Fruit fly (Drosophila melanogaster) whole organism, embryonic: ENCODE data around the gene CG7789.
A peak's percentile ranks its signal among the peaks of the same experiment; 100 is the strongest.

Source experiments
- Atf6 ChIP-seq: fragments of 200-800 bp; sonication (Bioruptor generic); IDR thresholded peaks from 2 replicates; pipeline ENCODE4 v1.3.6; 2022; ENCODE audit warnings: missing biosample characterization, missing genetic modification characterization
- Blimp-1 ChIP-seq: fragments of 200-800 bp; sonication (Bioruptor generic); optimal IDR thresholded peaks from 3 replicates; lab custom pipeline; 2018; ENCODE audit warnings: missing biosample characterization, missing genetic modification characterization, mild to moderate bottlenecking, moderate library complexity, missing genetic modification reagents
- CG10366 ChIP-seq: fragments of 200-800 bp; sonication (Bioruptor generic); IDR thresholded peaks from 2 replicates; pipeline ENCODE4 v1.3.6; 2022; ENCODE audit warnings: missing biosample characterization, missing genetic modification characterization
- CG10462 ChIP-seq: fragments of 200-800 bp; sonication (Bioruptor generic); optimal IDR thresholded peaks from 2 replicates; lab custom pipeline; 2016; ENCODE audit warnings: missing biosample characterization, missing genetic modification characterization
- CG11560 ChIP-seq: fragments of 200-800 bp; sonication (Bioruptor generic); IDR thresholded peaks from 3 replicates; pipeline ENCODE4 v1.3.6; 2022; ENCODE audit warnings: missing biosample characterization, missing genetic modification characterization
- CG15269 ChIP-seq: fragments of 200-800 bp; sonication (Bioruptor generic); optimal IDR thresholded peaks from 2 replicates; lab custom pipeline; 2018; ENCODE audit warnings: missing biosample characterization, mild to moderate bottlenecking, missing genetic modification characterization, moderate library complexity
- CG1602 ChIP-seq: fragments of 200-800 bp; sonication (Bioruptor generic); optimal IDR thresholded peaks from 3 replicates; lab custom pipeline; 2016; ENCODE audit warnings: missing biosample characterization, missing genetic modification characterization
- CG17361 ChIP-seq: fragments of 200-800 bp; sonication (Bioruptor generic); IDR thresholded peaks from 3 replicates; pipeline ENCODE4 v1.3.6; 2022; ENCODE audit warnings: missing biosample characterization, missing genetic modification characterization
- CG17802 ChIP-seq: fragments of 200-800 bp; sonication (Bioruptor generic); optimal IDR thresholded peaks from 2 replicates; lab custom pipeline; 2018; ENCODE audit warnings: missing biosample characterization, mild to moderate bottlenecking, missing genetic modification characterization, moderate library complexity
- CG30020 ChIP-seq: fragments of 200-800 bp; optimal IDR thresholded peaks from 2 replicates; lab custom pipeline; 2019; ENCODE audit warnings: missing biosample characterization, mild to moderate bottlenecking, missing genetic modification characterization, moderate library complexity
- CG3281 ChIP-seq: fragments of 200-800 bp; sonication (Bioruptor generic); optimal IDR thresholded peaks from 3 replicates; lab custom pipeline; 2017; ENCODE audit warnings: missing biosample characterization, mild to moderate bottlenecking, missing genetic modification characterization
- CG34422 ChIP-seq: fragments of 200-800 bp; sonication (Bioruptor generic); IDR thresholded peaks from 3 replicates; pipeline ENCODE4 v1.3.6; 2022; ENCODE audit warnings: missing biosample characterization, missing genetic modification characterization
- CG4360 ChIP-seq: fragments of 200-800 bp; sonication (Bioruptor generic); IDR thresholded peaks from 2 replicates; pipeline ENCODE4 v1.3.6; 2022; ENCODE audit warnings: missing biosample characterization, missing genetic modification characterization
- CG4854 ChIP-seq: fragments of 200-800 bp; sonication (Bioruptor generic); optimal IDR thresholded peaks from 2 replicates; lab custom pipeline; 2016; ENCODE audit warnings: missing biosample characterization, missing genetic modification characterization, inconsistent platforms
- CG6175 ChIP-seq: fragments of 200-800 bp; sonication (Bioruptor generic); IDR thresholded peaks from 3 replicates; pipeline ENCODE4 v1.3.6; 2022; ENCODE audit warnings: missing biosample characterization, missing genetic modification characterization
- CG8944 ChIP-seq: fragments of 200-800 bp; sonication (Bioruptor generic); optimal IDR thresholded peaks from 3 replicates; lab custom pipeline; 2016; ENCODE audit warnings: missing biosample characterization, missing genetic modification characterization
- CG9609 ChIP-seq: fragments of 200-800 bp; sonication (Bioruptor generic); optimal IDR thresholded peaks from 3 replicates; lab custom pipeline; 2016; ENCODE audit warnings: missing biosample characterization, missing genetic modification characterization
- CG9727 ChIP-seq: fragments of 200-800 bp; sonication (Bioruptor generic); optimal IDR thresholded peaks from 3 replicates; lab custom pipeline; 2017; ENCODE audit warnings: missing biosample characterization, mild to moderate bottlenecking, missing genetic modification characterization
- Gug ChIP-seq: fragments of 200-800 bp; sonication (Bioruptor generic); IDR thresholded peaks from 4 replicates; pipeline ENCODE4 v1.3.6; 2022; ENCODE audit warnings: missing biosample characterization, missing genetic modification characterization
- HLH4C ChIP-seq: fragments of 200-800 bp; sonication (Bioruptor generic); IDR thresholded peaks from 3 replicates; pipeline ENCODE4 v1.3.6; 2022; ENCODE audit warnings: missing biosample characterization, missing genetic modification characterization; ENCODE audit not compliant: partially characterized antibody
- Hey ChIP-seq: fragments of 200-800 bp; sonication (Bioruptor generic); optimal IDR thresholded peaks from 3 replicates; lab custom pipeline; 2018; ENCODE audit warnings: missing biosample characterization, mild to moderate bottlenecking, missing genetic modification characterization
- Hmr ChIP-seq: fragments of 200-800 bp; sonication (Bioruptor generic); optimal IDR thresholded peaks from 3 replicates; lab custom pipeline; 2017; ENCODE audit warnings: mild to moderate bottlenecking, missing biosample characterization, missing genetic modification reagents, missing genetic modification characterization
- Kr ChIP-seq: fragments of 200-800 bp; sonication (Bioruptor generic); optimal IDR thresholded peaks from 2 replicates; lab custom pipeline; 2017; ENCODE audit warnings: missing biosample characterization, mild to moderate bottlenecking, missing genetic modification characterization
- Mad ChIP-seq: fragments of 200-800 bp; sonication (Bioruptor generic); optimal IDR thresholded peaks from 2 replicates; lab custom pipeline; 2016; ENCODE audit warnings: missing biosample characterization, missing genetic modification characterization
- Meics ChIP-seq: fragments of 200-800 bp; sonication (Bioruptor generic); optimal IDR thresholded peaks from 2 replicates; lab custom pipeline; 2017; ENCODE audit warnings: missing biosample characterization, mild to moderate bottlenecking, missing genetic modification characterization
- NC2β ChIP-seq: fragments of 200-800 bp; sonication (Bioruptor generic); optimal IDR thresholded peaks from 2 replicates; lab custom pipeline; 2016; ENCODE audit warnings: missing biosample characterization, missing genetic modification characterization
- Oaz ChIP-seq: fragments of 200-800 bp; sonication (Bioruptor generic); IDR thresholded peaks from 2 replicates; pipeline ENCODE4 v1.3.6; 2022; ENCODE audit warnings: missing biosample characterization, missing genetic modification characterization
- Vsx1 ChIP-seq: fragments of 200-800 bp; sonication (Bioruptor generic); optimal IDR thresholded peaks from 2 replicates; lab custom pipeline; 2017; ENCODE audit warnings: missing biosample characterization, mild to moderate bottlenecking, missing genetic modification characterization, missing genetic modification reagents
- bab2 ChIP-seq: fragments of 200-800 bp; sonication (Bioruptor generic); optimal IDR thresholded peaks from 2 replicates; lab custom pipeline; 2016; ENCODE audit warnings: missing biosample characterization, missing genetic modification characterization
- cad ChIP-seq: fragments of >200 bp; optimal IDR thresholded peaks from 2 replicates; lab custom pipeline; 2017; ENCODE audit warnings: missing biosample characterization, missing genetic modification characterization
- chm ChIP-seq: fragments of 200-800 bp; sonication (Bioruptor generic); IDR thresholded peaks from 2 replicates; pipeline ENCODE4 v1.3.6; 2022; ENCODE audit warnings: missing biosample characterization, missing genetic modification characterization
- dimm ChIP-seq: fragments of 200-800 bp; sonication (Bioruptor generic); IDR thresholded peaks from 2 replicates; pipeline ENCODE4 v1.3.6; 2022; ENCODE audit warnings: missing biosample characterization, missing genetic modification characterization
- eve ChIP-seq, 2 experiments: fragments of >200 bp; optimal IDR thresholded peaks; 2 replicates each; lab custom pipeline; 2017; ENCODE audit warnings: missing biosample characterization in 2 of 2, missing genetic modification characterization in 2 of 2
- gro ChIP-seq: fragments of 200-800 bp; sonication (Bioruptor generic); optimal IDR thresholded peaks from 2 replicates; lab custom pipeline; 2016; ENCODE audit warnings: missing biosample characterization, missing genetic modification characterization
- insv ChIP-seq, 2 experiments: fragments of 200-800 bp; sonication (Bioruptor generic); optimal IDR thresholded peaks; 3 replicates each; lab custom pipeline; 2016 to 2018; ENCODE audit warnings: missing biosample characterization in 2 of 2, missing genetic modification characterization in 2 of 2
- nom ChIP-seq: fragments of 200-800 bp; sonication (Bioruptor generic); optimal IDR thresholded peaks from 2 replicates; lab custom pipeline; 2017; ENCODE audit warnings: missing biosample characterization, missing genetic modification characterization, mild to moderate bottlenecking, moderate library complexity, missing genetic modification reagents
- pb ChIP-seq: fragments of 200-800 bp; sonication (Bioruptor generic); optimal IDR thresholded peaks from 3 replicates; lab custom pipeline; 2016; ENCODE audit warnings: missing biosample characterization, missing genetic modification characterization
- pnt ChIP-seq: fragments of 200-800 bp; sonication (Bioruptor generic); optimal IDR thresholded peaks from 3 replicates; lab custom pipeline; 2016; ENCODE audit warnings: missing biosample characterization, missing genetic modification characterization
- pzg ChIP-seq: fragments of 200-800 bp; sonication (Bioruptor generic); optimal IDR thresholded peaks from 3 replicates; lab custom pipeline; 2018; ENCODE audit warnings: missing biosample characterization, mild to moderate bottlenecking, missing genetic modification characterization, moderate library complexity
- row ChIP-seq: fragments of 200-800 bp; sonication (Bioruptor generic); IDR thresholded peaks from 3 replicates; pipeline ENCODE4 v1.3.6; 2022; ENCODE audit warnings: missing biosample characterization, missing genetic modification characterization
- sc ChIP-seq, 3 experiments: fragments of >200 bp in 2 of 3; fragments of 200-800 bp in 1 of 3; sonication (Bioruptor generic) in 1 of 3; optimal IDR thresholded peaks; 2 replicates in 2 of 3; 3 replicates in 1 of 3; lab custom pipeline; 2017; ENCODE audit warnings: mild to moderate bottlenecking in 1 of 3, missing biosample characterization in 1 of 3, missing genetic modification characterization in 1 of 3, missing genetic modification reagents in 1 of 3
- slp2 ChIP-seq: fragments of 200-800 bp; sonication (Bioruptor generic); optimal IDR thresholded peaks from 2 replicates; lab custom pipeline; 2016; ENCODE audit warnings: missing biosample characterization, missing genetic modification characterization
- sna ChIP-seq: fragments of 200-800 bp; sonication (Bioruptor generic); IDR thresholded peaks from 2 replicates; pipeline ENCODE4 v1.3.6; 2022; ENCODE audit warnings: missing biosample characterization, missing genetic modification characterization; ENCODE audit not compliant: partially characterized antibody
- so ChIP-seq: fragments of 200-800 bp; sonication (Bioruptor generic); IDR thresholded peaks from 3 replicates; pipeline ENCODE4 v1.3.6; 2022; ENCODE audit warnings: missing biosample characterization, missing genetic modification characterization
- tgo ChIP-seq: fragments of 200-800 bp; sonication (Bioruptor generic); IDR thresholded peaks from 3 replicates; pipeline ENCODE4 v1.3.6; 2022; ENCODE audit warnings: missing biosample characterization, missing genetic modification characterization
- ttk ChIP-seq: fragments of 200-800 bp; sonication (Bioruptor generic); IDR thresholded peaks from 2 replicates; pipeline ENCODE4 v2.1.2; 2022; ENCODE audit warnings: missing biosample characterization, missing genetic modification characterization
- wdn ChIP-seq: fragments of 200-800 bp; sonication (Bioruptor generic); IDR thresholded peaks from 2 replicates; pipeline ENCODE4 v1.3.6; 2022; ENCODE audit warnings: missing biosample characterization, missing genetic modification characterization
- wor ChIP-seq: fragments of 200-800 bp; sonication (Bioruptor generic); IDR thresholded peaks from 2 replicates; pipeline ENCODE4 v1.3.6; 2022; ENCODE audit warnings: missing biosample characterization, missing genetic modification characterization
- zf30C ChIP-seq: fragments of 200-800 bp; sonication (Bioruptor generic); optimal IDR thresholded peaks from 3 replicates; lab custom pipeline; 2018; ENCODE audit warnings: missing biosample characterization, mild to moderate bottlenecking, missing genetic modification characterization

Gene CG7789

dm6 chr3R:29786016-29786996, 16.7 kb upstream of the CG7789 start (continued):
- TF ChIP-seq CG17361 (GFP tag; lab: Robert Waterston, UW) (no peak), CG34422 (GFP tag; lab: Robert Waterston, UW) (no peak), tgo (GFP tag; lab: Robert Waterston, UW) (0 out of 3 replicates have a peak, but pooled peaks have one; percentile 14), Meics (GFP tag; lab: Kevin White, UChicago) (no peak), Hmr (GFP tag; lab: Kevin White, UChicago) (no peak), pb (no peak), CG15269 (tag; lab: Kevin White, UChicago) (no peak), pnt (no peak), NC2β (no peak), ttk (GFP tag; lab: Robert Waterston, UW) (0 out of 2 replicates have a peak, but pooled peaks have one; percentile 28), chm (GFP tag; lab: Robert Waterston, UW) (no peak), CG9609 (no peak), CG11560 (tag; lab: Robert Waterston, UW) (no peak), so (GFP tag; lab: Robert Waterston, UW) (no peak), CG4360 (GFP tag; lab: Robert Waterston, UW) (no peak), Mad (GFP tag; lab: Kevin White, UChicago) (no peak), CG4854 (GFP tag; lab: Kevin White, UChicago) (peak; percentile 2), slp2 (GFP tag; lab: Kevin White, UChicago) (no peak), row (GFP tag; lab: Robert Waterston, UW) (0 out of 3 replicates have a peak, but pooled peaks have one; percentile 31), CG1602 (GFP tag; lab: Kevin White, UChicago) (no peak), sc (optimal IDR thresholded peaks at IDR 0.05; lab: Kevin White, UChicago) (no peak), sc (GFP tag; optimal IDR thresholded peaks at IDR 0.05; lab: Kevin White, UChicago) (no peak), insv (GFP tag; optimal IDR thresholded peaks at IDR 0.05; lab: Kevin White, UChicago) (no peak), Vsx1 (GFP tag; lab: Kevin White, UChicago) (no peak), CG10366 (GFP tag; lab: Robert Waterston, UW) (no peak; the same call in 1 of the 2 replicates), CG10462 (no peak), Kr (no peak), nom (GFP tag; lab: Kevin White, UChicago) (no peak), pzg (GFP tag; lab: Kevin White, UChicago) (no peak), wor (GFP tag; lab: Robert Waterston, UW) (no peak), sna (no peak), Gug (GFP tag; lab: Robert Waterston, UW) (no peak), CG6175 (no peak), bab2 (GFP tag; lab: Kevin White, UChicago) (peak; percentile 18), CG17802 (tag; lab: Kevin White, UChicago) (no peak), zf30C (no peak), eve (GFP tag; optimal IDR thresholded peaks at IDR 0.05; lab: Kevin White, UChicago) (no peak), CG9727 (GFP tag; lab: Kevin White, UChicago) (no peak), Blimp-1 (GFP tag; lab: Kevin White, UChicago) (no peak), CG8944 (GFP tag; lab: Kevin White, UChicago) (no peak), dimm (GFP tag; lab: Robert Waterston, UW) (no peak), Oaz (no peak), CG30020 (tag; lab: Kevin White, UChicago) (no peak), gro (GFP tag; lab: Kevin White, UChicago) (no peak), wdn (GFP tag; lab: Robert Waterston, UW) (no peak), HLH4C (GFP tag; lab: Robert Waterston, UW) (no peak), Atf6 (peak; percentile 26; the same call in 1 of the 2 replicates), Hey (tag; lab: Kevin White, UChicago) (no peak), cad (no peak), CG3281 (GFP tag; lab: Kevin White, UChicago) (no peak)
